Worm (Caenorhabditis elegans) whole organism, mixed stage, embryonic: ENCODE results near the gene srbc-67.

Experiments
- M03D4.4 ChIP-seq: sonication (generic microtip); optimal IDR thresholded peaks from 2 replicates; lab custom pipeline; 2017; ENCODE audit warnings: mild to moderate bottlenecking, missing genetic modification characterization, missing compliant biosample characterization
- elt-1 ChIP-seq: sonication (generic microtip); optimal IDR thresholded peaks from 2 replicates; lab custom pipeline; 2017; ENCODE audit warnings: missing genetic modification characterization, mild to moderate bottlenecking, missing compliant biosample characterization, antibody characterized with exemption, moderate library complexity, borderline replicate concordance; ENCODE audit not compliant: insufficient read depth
- nhr-12 ChIP-seq: fragments of 150-350 bp; optimal IDR thresholded peaks from 2 replicates; lab custom pipeline; 2014; ENCODE audit warnings: missing biosample characterization, missing genetic modification characterization
- nhr-237 ChIP-seq: fragments of 150-350 bp; optimal IDR thresholded peaks from 2 replicates; lab custom pipeline; 2014; ENCODE audit warnings: missing biosample characterization, missing genetic modification characterization
- pha-4 ChIP-seq: fragments of 150-350 bp; optimal IDR thresholded peaks from 2 replicates; lab custom pipeline; 2018; ENCODE audit warnings: missing biosample characterization, missing genetic modification reagents, missing genetic modification characterization

- TF ChIP-seq nhr-237 (tag; lab: Kevin White, UChicago): no peak
- no peak for TF ChIP-seq nhr-12 (tag; lab: Kevin White, UChicago)
- no peak for TF ChIP-seq pha-4
- no peak for TF ChIP-seq M03D4.4 (tag; lab: Kevin White, UChicago)
- TF ChIP-seq elt-1 (tag; lab: Kevin White, UChicago): no peak
These were observed 11.9 kb upstream of the srbc-67 start, which contains the start of gene T24A6.20 for ce11 chrV:3552740-3553469.
